Worm (Caenorhabditis elegans) whole organism, L3 larva: ENCODE data around the gene ethe-1.

ENCODE experiments used
- R02D3.7 ChIP-seq: fragments of 150-350 bp; optimal IDR thresholded peaks from 2 replicates; lab custom pipeline; 2014; ENCODE audit warnings: missing biosample characterization, missing genetic modification characterization
- ZK546.5 ChIP-seq: sonication (generic microtip); optimal IDR thresholded peaks from 2 replicates; lab custom pipeline; 2017; ENCODE audit warnings: missing biosample characterization, missing genetic modification characterization
- ama-1 ChIP-seq: fragments of 150-350 bp; optimal IDR thresholded peaks from 2 replicates; lab custom pipeline; 2018
- ceh-16 ChIP-seq: sonication (generic microtip); optimal IDR thresholded peaks from 2 replicates; lab custom pipeline; 2017; ENCODE audit warnings: missing biosample characterization, missing genetic modification characterization
- ceh-28 ChIP-seq: fragments of 150-350 bp; optimal IDR thresholded peaks from 2 replicates; lab custom pipeline; 2014; ENCODE audit warnings: missing biosample characterization, missing genetic modification reagents, missing genetic modification characterization
- ceh-82 ChIP-seq: fragments of 150-350 bp; optimal IDR thresholded peaks from 2 replicates; lab custom pipeline; 2014; ENCODE audit warnings: missing biosample characterization, missing genetic modification characterization
- egl-5 ChIP-seq: fragments of 150-350 bp; optimal IDR thresholded peaks from 2 replicates; lab custom pipeline; 2017; ENCODE audit warnings: missing biosample characterization, missing genetic modification reagents, missing genetic modification characterization, inconsistent platforms
- elt-1 ChIP-seq: fragments of 150-350 bp; optimal IDR thresholded peaks from 2 replicates; lab custom pipeline; 2014; ENCODE audit warnings: missing biosample characterization, missing genetic modification characterization
- elt-2 ChIP-seq: sonication (generic microtip); optimal IDR thresholded peaks from 2 replicates; lab custom pipeline; 2016; ENCODE audit warnings: missing genetic modification reagents, mild to moderate bottlenecking, missing genetic modification characterization, missing compliant biosample characterization
- elt-3 ChIP-seq, 3 experiments: fragments of 150-350 bp in 1 of 3; sonication (generic microtip) in 2 of 3; optimal IDR thresholded peaks; 2 replicates in 2 of 3; 4 replicates in 1 of 3; lab custom pipeline; 2014 to 2017; ENCODE audit warnings: missing biosample characterization in 3 of 3, missing genetic modification characterization in 3 of 3
- eor-1 ChIP-seq, 2 experiments: fragments of 150-350 bp; optimal IDR thresholded peaks; 2 replicates each; lab custom pipeline; 2014 to 2018; ENCODE audit warnings: missing biosample characterization in 2 of 2, missing genetic modification characterization in 2 of 2
- fkh-2 ChIP-seq: fragments of 150-350 bp; optimal IDR thresholded peaks from 2 replicates; lab custom pipeline; 2014; ENCODE audit warnings: missing biosample characterization, missing genetic modification reagents, missing genetic modification characterization
- hmg-11 ChIP-seq: sonication (generic microtip); optimal IDR thresholded peaks from 2 replicates; lab custom pipeline; 2016; ENCODE audit warnings: missing genetic modification characterization, missing compliant biosample characterization
- jun-1 ChIP-seq: fragments of 150-350 bp; optimal IDR thresholded peaks from 2 replicates; lab custom pipeline; 2014; ENCODE audit warnings: missing biosample characterization, missing genetic modification reagents, missing genetic modification characterization
- lin-15B ChIP-seq: fragments of 150-350 bp; optimal IDR thresholded peaks from 2 replicates; lab custom pipeline; 2014; ENCODE audit warnings: missing biosample characterization, missing genetic modification characterization
- lin-39 ChIP-seq: fragments of 150-350 bp; optimal IDR thresholded peaks from 2 replicates; lab custom pipeline; 2018; ENCODE audit warnings: missing biosample characterization, missing genetic modification reagents, missing genetic modification characterization
- lsy-12 ChIP-seq: sonication (generic microtip); optimal IDR thresholded peaks from 2 replicates; lab custom pipeline; 2016; ENCODE audit warnings: mild to moderate bottlenecking, missing genetic modification characterization, missing compliant biosample characterization
- nfya-1 ChIP-seq: sonication (generic microtip); optimal IDR thresholded peaks from 2 replicates; lab custom pipeline; 2017; ENCODE audit warnings: missing genetic modification characterization, mild to moderate bottlenecking, missing compliant biosample characterization, antibody characterized with exemption, moderate library complexity; ENCODE audit not compliant: insufficient read depth
- nhr-11 ChIP-seq: fragments of 150-350 bp; optimal IDR thresholded peaks from 2 replicates; lab custom pipeline; 2014; ENCODE audit warnings: missing biosample characterization, missing genetic modification characterization
- nhr-12 ChIP-seq: fragments of 150-350 bp; optimal IDR thresholded peaks from 2 replicates; lab custom pipeline; 2014; ENCODE audit warnings: missing biosample characterization, missing genetic modification characterization
- nhr-23 ChIP-seq: fragments of 150-350 bp; optimal IDR thresholded peaks from 2 replicates; lab custom pipeline; 2014; ENCODE audit warnings: missing biosample characterization, missing genetic modification reagents, missing genetic modification characterization
- nhr-237 ChIP-seq: fragments of 150-350 bp; optimal IDR thresholded peaks from 2 replicates; lab custom pipeline; 2014; ENCODE audit warnings: missing biosample characterization, missing genetic modification characterization
- nhr-28 ChIP-seq: fragments of 150-350 bp; optimal IDR thresholded peaks from 2 replicates; lab custom pipeline; 2014; ENCODE audit warnings: missing biosample characterization, missing genetic modification characterization
- nhr-43 ChIP-seq: sonication (generic microtip); optimal IDR thresholded peaks from 2 replicates; lab custom pipeline; 2016; ENCODE audit warnings: mild to moderate bottlenecking, missing genetic modification characterization, missing compliant biosample characterization; ENCODE audit not compliant: poor library complexity, severe bottlenecking
- nhr-76 ChIP-seq: fragments of 150-350 bp; sonication (generic microtip); optimal IDR thresholded peaks from 5 replicates; lab custom pipeline; 2014; ENCODE audit warnings: missing biosample characterization, missing genetic modification characterization
- pha-4 ChIP-seq: fragments of 150-350 bp; optimal IDR thresholded peaks from 2 replicates; lab custom pipeline; 2014; ENCODE audit warnings: missing biosample characterization, missing genetic modification reagents, missing genetic modification characterization
- pqm-1 ChIP-seq: fragments of 150-350 bp; optimal IDR thresholded peaks from 2 replicates; lab custom pipeline; 2017; ENCODE audit warnings: missing biosample characterization, missing genetic modification characterization, inconsistent platforms
- skn-1 ChIP-seq: fragments of 150-350 bp; optimal IDR thresholded peaks from 2 replicates; lab custom pipeline; 2014; ENCODE audit warnings: missing biosample characterization, missing genetic modification characterization
- snpc-4 ChIP-seq: fragments of 150-350 bp; optimal IDR thresholded peaks from 2 replicates; lab custom pipeline; 2014; ENCODE audit warnings: missing biosample characterization, missing genetic modification characterization
- tbx-2 ChIP-seq: sonication (generic microtip); optimal IDR thresholded peaks from 2 replicates; lab custom pipeline; 2016; ENCODE audit warnings: mild to moderate bottlenecking, missing genetic modification characterization, missing compliant biosample characterization
- unc-39 ChIP-seq: sonication (generic microtip); optimal IDR thresholded peaks from 4 replicates; lab custom pipeline; 2017; ENCODE audit warnings: missing biosample characterization, missing genetic modification characterization
- unc-62 ChIP-seq: fragments of 150-350 bp; sonication (generic microtip); optimal IDR thresholded peaks from 4 replicates; lab custom pipeline; 2014; ENCODE audit warnings: missing biosample characterization, missing genetic modification reagents, missing genetic modification characterization
- zag-1 ChIP-seq: fragments of 150-350 bp; optimal IDR thresholded peaks from 2 replicates; lab custom pipeline; 2014; ENCODE audit warnings: missing biosample characterization, missing genetic modification characterization
- ztf-11 ChIP-seq: fragments of 150-350 bp; optimal IDR thresholded peaks from 2 replicates; lab custom pipeline; 2014; ENCODE audit warnings: missing biosample characterization, missing genetic modification characterization
- ztf-4 ChIP-seq: fragments of 150-350 bp; optimal IDR thresholded peaks from 2 replicates; lab custom pipeline; 2014; ENCODE audit warnings: missing biosample characterization, missing genetic modification characterization

Gene ethe-1

ce11 chrIV:9464345-9464783, 44.2 kb downstream of the ethe-1 start:
- TF ChIP-seq ztf-4 = no peak
- peak; percentile 81 for TF ChIP-seq snpc-4
- no peak for TF ChIP-seq R02D3.7 (tag; lab: Kevin White, UChicago)

ce11 chrIV:9459224-9459781, 49.3 kb downstream of the ethe-1 start, which contains the start of gene copb-2:
Gene copb-2 (plus strand): TSS chrIV:9459731.
- no peak for TF ChIP-seq ceh-82
- TF ChIP-seq nhr-12 = no peak
- TF ChIP-seq jun-1 (tag; lab: Kevin White, UChicago) = no peak
- peak; percentile 57 for TF ChIP-seq nhr-23 (tag; lab: Kevin White, UChicago)
- no peak for TF ChIP-seq R02D3.7 (tag; lab: Kevin White, UChicago)
- peak; percentile 22 for TF ChIP-seq egl-5
- peak; percentile 77 for TF ChIP-seq hmg-11 (tag; lab: Kevin White, UChicago)
- TF ChIP-seq pha-4 (tag; lab: Kevin White, UChicago) = no peak
- TF ChIP-seq elt-2 = peak; percentile 43
- no peak for TF ChIP-seq ceh-16 (tag; lab: Kevin White, UChicago)
- no peak for TF ChIP-seq elt-1 (tag; lab: Kevin White, UChicago)
- peak; percentile 50 for TF ChIP-seq ceh-28 (tag; lab: Kevin White, UChicago)
- TF ChIP-seq elt-3 (tag; optimal IDR thresholded peaks at IDR 0.05; lab: Kevin White, UChicago) = no peak
- TF ChIP-seq tbx-2 (tag; lab: Kevin White, UChicago) = no peak
- TF ChIP-seq ztf-11 (tag; lab: Kevin White, UChicago) = no peak
- TF ChIP-seq fkh-2 (tag; lab: Kevin White, UChicago) = no peak
- TF ChIP-seq lin-15B = peak; percentile 74
- no peak for TF ChIP-seq lin-39
- TF ChIP-seq nhr-43 = no peak
- peak; percentile 85 for TF ChIP-seq snpc-4
- TF ChIP-seq nhr-76 (tag; lab: Kevin White, UChicago) = no peak
- TF ChIP-seq nhr-237 = no peak
- TF ChIP-seq nfya-1 (tag; lab: Kevin White, UChicago) = peak; percentile 78

ce11 chrIV:9457400-9457799, 51.2 kb downstream of the ethe-1 start, which contains the start of gene cutl-17:
Gene cutl-17 (minus strand): TSS chrIV:9457500.
- no peak for TF ChIP-seq ZK546.5 (tag; lab: Kevin White, UChicago)
- TF ChIP-seq fkh-2 (tag; lab: Kevin White, UChicago) = no peak
- TF ChIP-seq ztf-11 (tag; lab: Kevin White, UChicago) = no peak
- TF ChIP-seq hmg-11 (tag; lab: Kevin White, UChicago) = no peak
- TF ChIP-seq nhr-11 (tag; lab: Kevin White, UChicago) = no peak
- no peak for TF ChIP-seq nhr-28 (tag; lab: Kevin White, UChicago)
- no peak for TF ChIP-seq ceh-82
- TF ChIP-seq nhr-76 (tag; lab: Kevin White, UChicago) = no peak
- TF ChIP-seq lsy-12 = no peak
- TF ChIP-seq unc-62 = no peak
- no peak for TF ChIP-seq nfya-1 (tag; lab: Kevin White, UChicago)
- no peak for TF ChIP-seq jun-1 (tag; lab: Kevin White, UChicago)
- TF ChIP-seq skn-1 (tag; lab: Kevin White, UChicago) = no peak
- TF ChIP-seq unc-39 (tag; lab: Kevin White, UChicago) = no peak
- TF ChIP-seq ztf-4 = no peak
- no peak for TF ChIP-seq pqm-1 (tag; lab: Kevin White, UChicago)
- no peak for TF ChIP-seq eor-1 (tag; optimal IDR thresholded peaks at IDR 0.05; lab: Kevin White, UChicago)
- no peak for TF ChIP-seq zag-1 (tag; lab: Kevin White, UChicago)
- no peak for TF ChIP-seq lin-39
- no peak for TF ChIP-seq ama-1
